Worm (Caenorhabditis elegans): Measurements from ENCODE around the gene num-1.

The num-1 gene

DNA sequence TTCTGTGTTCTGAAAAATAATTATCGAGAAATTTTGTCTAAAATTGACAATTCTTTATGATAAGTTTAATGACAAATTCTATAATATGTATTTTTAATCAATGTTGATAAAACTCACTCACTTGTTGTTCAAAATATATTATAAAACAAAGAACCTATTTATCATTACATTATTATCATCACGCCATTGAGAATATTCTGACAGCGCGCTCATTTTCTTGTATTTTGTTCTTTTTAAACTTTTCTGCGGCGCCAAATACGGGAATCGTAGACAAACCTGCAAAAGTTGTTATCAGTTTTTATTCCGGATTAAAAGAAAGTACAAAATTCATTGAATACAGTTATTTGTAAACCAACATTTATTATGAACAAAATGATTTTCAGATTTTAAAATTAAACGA lies 36.8 kb downstream of the num-1 start:
- peak; percentile 51 for TF ChIP-seq nhr-80 (tag; optimal IDR thresholded peaks at IDR 0.05)
- no peak for TF ChIP-seq die-1 (tag; optimal IDR thresholded peaks at IDR 0.05)

DNA sequence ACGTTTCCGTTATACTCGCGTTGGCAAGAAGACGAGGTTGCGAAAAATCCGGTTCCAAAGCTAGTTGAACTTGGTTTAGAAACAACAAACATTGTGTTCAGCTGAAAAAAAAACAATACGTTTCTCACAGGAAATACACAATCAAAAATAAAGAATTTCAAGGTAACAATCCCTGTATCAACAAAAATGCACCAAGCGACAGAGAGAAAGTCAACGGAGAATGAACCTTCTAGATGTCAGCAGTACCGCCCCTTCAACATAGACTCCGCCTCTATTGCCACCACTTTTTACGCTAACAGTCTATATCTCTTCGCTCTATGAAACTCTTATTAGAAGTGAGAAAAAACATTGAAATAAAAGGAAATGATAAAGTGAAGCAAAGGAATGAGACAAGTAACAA lies 38.7 kb downstream of the num-1 start, which contains the start of gene F31D4.8:
F31D4.8 (minus strand) TSS at position 101 of the 400 bp plus-strand sequence.
- TF ChIP-seq F22D6.2 (tag; optimal IDR thresholded peaks at IDR 0.05): no peak
- TF ChIP-seq F52B5.7 (tag; optimal IDR thresholded peaks at IDR 0.05): no peak
- no peak for TF ChIP-seq hmg-20 (GFP tag; IDR thresholded peaks at IDR 0.05)
- TF ChIP-seq ceh-58 (GFP tag; IDR thresholded peaks at IDR 0.05): no peak

DNA sequence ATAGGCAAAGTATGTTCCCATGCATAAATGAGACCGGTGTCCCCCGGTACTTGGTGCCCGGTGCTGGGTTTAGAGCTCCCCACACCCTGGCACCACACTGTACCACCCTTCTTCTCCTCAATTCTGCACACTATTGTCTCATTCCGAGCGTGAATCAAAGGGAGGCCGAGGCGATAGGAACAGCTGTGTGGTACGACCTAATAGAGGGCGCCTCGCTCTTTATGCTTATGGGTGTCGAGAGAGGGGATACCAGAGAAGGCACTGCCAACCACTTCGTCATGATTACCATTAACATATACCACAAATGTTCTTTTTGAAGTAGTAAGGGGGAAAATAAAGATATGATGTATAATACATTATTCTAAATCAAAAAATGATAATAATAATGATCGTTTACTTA lies 41.0 kb downstream of the num-1 start:
- 0 out of 2 replicates have a peak, but pooled peaks have one; percentile 56 for TF ChIP-seq sea-2 (GFP tag; IDR thresholded peaks at IDR 0.05)
- no peak for TF ChIP-seq mcd-1 (GFP tag; IDR thresholded peaks at IDR 0.05)
- no peak for TF ChIP-seq chd-7 (tag; optimal IDR thresholded peaks at IDR 0.05)
- no peak for TF ChIP-seq ztf-18 (tag; optimal IDR thresholded peaks at IDR 0.05)
- no peak for TF ChIP-seq unc-130 (GFP tag; optimal IDR thresholded peaks at IDR 0.05)
- TF ChIP-seq let-607 (tag; optimal IDR thresholded peaks at IDR 0.05): no peak
- TF ChIP-seq somi-1 (GFP tag; optimal IDR thresholded peaks at IDR 0.05): no peak

DNA sequence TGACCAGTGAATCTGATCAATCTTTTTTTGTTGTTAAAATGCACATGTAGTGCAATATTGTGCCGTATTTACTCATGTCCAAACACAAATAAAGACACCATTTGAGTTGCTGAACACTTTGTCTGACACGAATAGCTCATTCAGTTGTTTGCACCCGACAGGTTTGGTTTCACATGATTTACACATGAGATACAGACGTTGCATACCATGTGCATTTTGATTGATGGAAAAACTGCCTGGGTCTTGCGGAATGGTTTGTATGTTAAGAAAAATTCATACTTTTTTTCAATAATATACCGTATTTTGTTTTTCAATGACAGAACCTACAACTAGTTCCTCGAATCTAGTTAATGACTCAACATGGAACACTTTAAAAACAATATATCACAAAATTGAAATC lies 41.6 kb downstream of the num-1 start:
- TF ChIP-seq ceh-100 (GFP tag; IDR thresholded peaks at IDR 0.05) (no peak), repo-1 (tag; optimal IDR thresholded peaks at IDR 0.05) (no peak), snpc-3.4 (tag; optimal IDR thresholded peaks at IDR 0.05) (no peak), F22D6.2 (tag; optimal IDR thresholded peaks at IDR 0.05) (no peak), nhr-80 (tag; optimal IDR thresholded peaks at IDR 0.05) (no peak), snpc-1.3 (tag; optimal IDR thresholded peaks at IDR 0.05; ENCODE audit: insufficient read depth) (no peak), die-1 (tag; optimal IDR thresholded peaks at IDR 0.05) (no peak), madf-3 (GFP tag; IDR thresholded peaks at IDR 0.05) (no peak), egl-18 (GFP tag; IDR thresholded peaks at IDR 0.05) (no peak), B0336.3 (GFP tag; IDR thresholded peaks at IDR 0.05) (no peak), fkh-3 (tag; optimal IDR thresholded peaks at IDR 0.05) (no peak), T26A5.8 (tag; optimal IDR thresholded peaks at IDR 0.05) (no peak), dpl-1 (GFP tag; optimal IDR thresholded peaks at IDR 0.05) (no peak), Y79H2A.3 (GFP tag; conservative IDR thresholded peaks at IDR 0.05) (no peak), dpff-1 (tag; optimal IDR thresholded peaks at IDR 0.05) (no peak), chd-7 (tag; optimal IDR thresholded peaks at IDR 0.05) (no peak), lin-54 (GFP tag; optimal IDR thresholded peaks at IDR 0.05) (no peak), F55B11.4 (tag; optimal IDR thresholded peaks at IDR 0.05; ENCODE audit: borderline replicate concordance, insufficient read depth) (no peak), C06A6.2 (GFP tag; conservative IDR thresholded peaks at IDR 0.05) (no peak)

DNA sequence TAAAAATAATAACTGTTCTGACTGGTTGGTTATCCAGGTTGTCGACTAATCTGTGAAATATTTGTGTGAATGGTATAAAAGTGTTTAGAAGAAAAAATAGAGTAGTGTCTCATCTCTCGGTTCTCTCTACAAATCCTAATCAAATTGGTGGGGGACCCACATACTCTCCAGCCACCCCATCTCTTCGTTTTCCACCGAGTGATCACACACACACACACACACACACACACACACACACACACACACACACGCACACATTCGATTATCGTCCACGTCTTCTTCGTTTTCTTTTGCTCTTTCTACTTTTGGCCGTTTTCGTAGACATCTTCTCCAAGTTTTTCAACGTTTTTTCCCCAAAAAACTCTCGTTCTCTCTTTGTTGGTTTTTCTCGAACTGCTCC lies 43.5 kb downstream of the num-1 start:
- TF ChIP-seq Y67H2A.10 (GFP tag; conservative IDR thresholded peaks at IDR 0.05): no peak
- TF ChIP-seq ztf-3 (GFP tag; optimal IDR thresholded peaks at IDR 0.05): peak; percentile 55

DNA sequence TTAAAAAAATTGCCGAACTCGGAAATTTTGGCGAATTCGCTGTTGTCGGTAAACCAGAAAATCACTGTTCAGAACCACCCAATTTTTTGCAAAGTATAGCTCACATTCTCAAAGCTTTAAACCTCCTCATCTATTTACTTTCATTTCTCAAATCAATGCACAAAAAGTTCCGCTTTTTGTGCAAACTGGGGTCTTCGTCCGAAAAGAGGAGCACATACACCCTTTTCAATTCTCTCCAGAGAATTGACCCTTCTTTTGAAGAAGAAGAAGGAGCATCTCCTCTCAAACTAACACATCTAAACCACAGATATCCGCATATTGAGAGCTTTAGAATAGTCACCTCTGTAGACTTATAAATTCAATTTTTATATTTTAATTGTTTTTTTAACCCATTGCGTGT lies 45.7 kb downstream of the num-1 start:
- TF ChIP-seq ceh-91 (GFP tag; IDR thresholded peaks at IDR 0.05) (no peak), hmg-20 (GFP tag; IDR thresholded peaks at IDR 0.05) (no peak), tlf-1 (GFP tag; optimal IDR thresholded peaks at IDR 0.05) (no peak), repo-1 (tag; optimal IDR thresholded peaks at IDR 0.05) (no peak), F57C9.4 (tag; optimal IDR thresholded peaks at IDR 0.05) (no peak), ceh-58 (GFP tag; IDR thresholded peaks at IDR 0.05) (no peak), F39B2.1 (GFP tag; IDR thresholded peaks at IDR 0.05) (no peak), unc-62 (GFP tag; optimal IDR thresholded peaks at IDR 0.05) (no peak), C17E4.6 (GFP tag; IDR thresholded peaks at IDR 0.05) (no peak), Y67H2A.10 (GFP tag; conservative IDR thresholded peaks at IDR 0.05) (no peak), attf-3 (GFP tag; conservative IDR thresholded peaks at IDR 0.05) (no peak), hmg-1.2 (GFP tag; IDR thresholded peaks at IDR 0.05) (no peak), B0035.1 (tag; optimal IDR thresholded peaks at IDR 0.05) (no peak), ztf-28 (GFP tag; IDR thresholded peaks at IDR 0.05) (no peak), B0261.1 (tag; optimal IDR thresholded peaks at IDR 0.05) (no peak), egrh-3 (GFP tag; IDR thresholded peaks at IDR 0.05) (no peak)
